Worm (Caenorhabditis elegans): Measurements from ENCODE around the gene T08H10.3.
A peak's percentile ranks its signal among the peaks of the same experiment; 100 is the strongest.

Gene T08H10.3

ce11 chrV:4495114-4495819 is 24.1 kb downstream of the T08H10.3 start:
- TF ChIP-seq che-1 (tag; optimal IDR thresholded peaks at IDR 0.05) (peak; percentile 51), dmd-4 (tag; optimal IDR thresholded peaks at IDR 0.05; ENCODE audit: borderline replicate concordance) (no peak), lin-11 (tag; optimal IDR thresholded peaks at IDR 0.05) (no peak), unc-55 (GFP tag; optimal IDR thresholded peaks at IDR 0.05) (peak; percentile 90), ceh-14 (tag; optimal IDR thresholded peaks at IDR 0.05) (no peak), Y22D7AL.16 (tag; optimal IDR thresholded peaks at IDR 0.05) (no peak)

ce11 chrV:4496104-4496586 is 25.0 kb downstream of the T08H10.3 start:
- TF ChIP-seq F13H6.1 (tag; optimal IDR thresholded peaks at IDR 0.05) (no peak), fkh-10 (GFP tag; optimal IDR thresholded peaks at IDR 0.05) (no peak), T23F11.4 (GFP tag; optimal IDR thresholded peaks at IDR 0.05) (no peak), rnt-1 (tag; optimal IDR thresholded peaks at IDR 0.05) (no peak), ztf-16 (tag; optimal IDR thresholded peaks at IDR 0.05) (no peak), hlh-30 (tag; optimal IDR thresholded peaks at IDR 0.05; ENCODE audit: insufficient read depth) (no peak), ceh-34 (tag; optimal IDR thresholded peaks at IDR 0.05) (no peak), pag-3 (tag; optimal IDR thresholded peaks at IDR 0.05; ENCODE audit: borderline replicate concordance) (no peak), ceh-18 (tag; optimal IDR thresholded peaks at IDR 0.05) (no peak), ceh-30 (tag; optimal IDR thresholded peaks at IDR 0.05) (no peak), ref-2 (tag; optimal IDR thresholded peaks at IDR 0.05) (no peak)

ce11 chrV:4497161-4497560 is 26.0 kb downstream of the T08H10.3 start, which contains the start of gene unc-62:
Gene unc-62, plus strand, starts transcription at chrV:4497461.
- TF ChIP-seq fkh-10 (GFP tag; optimal IDR thresholded peaks at IDR 0.05) = no peak
- TF ChIP-seq sdc-2 (tag; optimal IDR thresholded peaks at IDR 0.05) = no peak
- no peak for TF ChIP-seq fkh-6 (tag; optimal IDR thresholded peaks at IDR 0.05)
- TF ChIP-seq ets-4 (tag; optimal IDR thresholded peaks at IDR 0.05) = no peak
- TF ChIP-seq nhr-232 (tag; optimal IDR thresholded peaks at IDR 0.05) = no peak
- no peak for TF ChIP-seq F13H6.1 (tag; optimal IDR thresholded peaks at IDR 0.05)
- TF ChIP-seq dmd-4 (tag; optimal IDR thresholded peaks at IDR 0.05; ENCODE audit: borderline replicate concordance) = no peak
- no peak for TF ChIP-seq hlh-15 (tag; optimal IDR thresholded peaks at IDR 0.05)
- no peak for TF ChIP-seq pqm-1 (tag; optimal IDR thresholded peaks at IDR 0.05)
- no peak for TF ChIP-seq pha-2 (tag; optimal IDR thresholded peaks at IDR 0.05)
- TF ChIP-seq hlh-6 (tag; optimal IDR thresholded peaks at IDR 0.05) = no peak
- no peak for TF ChIP-seq K02D7.2 (tag; optimal IDR thresholded peaks at IDR 0.05)
- TF ChIP-seq madf-2 (tag; optimal IDR thresholded peaks at IDR 0.05) = no peak
- no peak for TF ChIP-seq ceh-6 (GFP tag; optimal IDR thresholded peaks at IDR 0.05)
- TF ChIP-seq ama-1 (optimal IDR thresholded peaks at IDR 0.05) = no peak
- TF ChIP-seq sox-4 (tag; optimal IDR thresholded peaks at IDR 0.05) = no peak
- no peak for TF ChIP-seq rnt-1 (tag; optimal IDR thresholded peaks at IDR 0.05)

ce11 chrV:4499156-4499808 is 28.1 kb downstream of the T08H10.3 start:
- peak; percentile 98 for TF ChIP-seq nfya-1 (tag; optimal IDR thresholded peaks at IDR 0.05)
- TF ChIP-seq lim-6 (tag; optimal IDR thresholded peaks at IDR 0.05) = no peak
- no peak for TF ChIP-seq fkh-6 (tag; optimal IDR thresholded peaks at IDR 0.05)
- TF ChIP-seq pha-4 (tag; optimal IDR thresholded peaks at IDR 0.05) = no peak
- no peak for TF ChIP-seq unc-86 (tag; optimal IDR thresholded peaks at IDR 0.05)
- no peak for TF ChIP-seq ceh-30 (tag; optimal IDR thresholded peaks at IDR 0.05)
- TF ChIP-seq ceh-24 (tag; optimal IDR thresholded peaks at IDR 0.05) = no peak
- no peak for TF ChIP-seq pha-2 (tag; optimal IDR thresholded peaks at IDR 0.05)
- TF ChIP-seq hlh-15 (tag; optimal IDR thresholded peaks at IDR 0.05) = no peak
- no peak for TF ChIP-seq tbx-7 (tag; optimal IDR thresholded peaks at IDR 0.05)
- no peak for TF ChIP-seq sdc-2 (tag; optimal IDR thresholded peaks at IDR 0.05)
- peak; percentile 14 for TF ChIP-seq madf-2 (tag; optimal IDR thresholded peaks at IDR 0.05)
- TF ChIP-seq ceh-45 (GFP tag; IDR thresholded peaks at IDR 0.05) = no peak
- TF ChIP-seq unc-3 (GFP tag; conservative IDR thresholded peaks at IDR 0.05) = no peak
- no peak for TF ChIP-seq unc-3 (tag; optimal IDR thresholded peaks at IDR 0.05)
- peak; percentile 25 for TF ChIP-seq lin-11 (tag; optimal IDR thresholded peaks at IDR 0.05)
- TF ChIP-seq ceh-19 (GFP tag; optimal IDR thresholded peaks at IDR 0.05) = no peak
- TF ChIP-seq dmd-4 (tag; optimal IDR thresholded peaks at IDR 0.05; ENCODE audit: borderline replicate concordance) = no peak
- peak; percentile 12 for TF ChIP-seq ceh-31 (tag; optimal IDR thresholded peaks at IDR 0.05)
- peak; percentile 54 for TF ChIP-seq T23F11.4 (GFP tag; optimal IDR thresholded peaks at IDR 0.05)
- no peak for TF ChIP-seq dve-1 (tag; optimal IDR thresholded peaks at IDR 0.05)
- TF ChIP-seq C38D4.7 (GFP tag; optimal IDR thresholded peaks at IDR 0.05) = no peak
- TF ChIP-seq pat-9 (tag; optimal IDR thresholded peaks at IDR 0.05) = peak; percentile 29
- no peak for TF ChIP-seq hlh-8 (tag; optimal IDR thresholded peaks at IDR 0.05)
- TF ChIP-seq sox-4 (tag; optimal IDR thresholded peaks at IDR 0.05) = no peak

All from whole organism, late embryonic.